Worm (Caenorhabditis elegans): ENCODE results near the gene F02A9.1.

The F02A9.1 gene

DNA sequence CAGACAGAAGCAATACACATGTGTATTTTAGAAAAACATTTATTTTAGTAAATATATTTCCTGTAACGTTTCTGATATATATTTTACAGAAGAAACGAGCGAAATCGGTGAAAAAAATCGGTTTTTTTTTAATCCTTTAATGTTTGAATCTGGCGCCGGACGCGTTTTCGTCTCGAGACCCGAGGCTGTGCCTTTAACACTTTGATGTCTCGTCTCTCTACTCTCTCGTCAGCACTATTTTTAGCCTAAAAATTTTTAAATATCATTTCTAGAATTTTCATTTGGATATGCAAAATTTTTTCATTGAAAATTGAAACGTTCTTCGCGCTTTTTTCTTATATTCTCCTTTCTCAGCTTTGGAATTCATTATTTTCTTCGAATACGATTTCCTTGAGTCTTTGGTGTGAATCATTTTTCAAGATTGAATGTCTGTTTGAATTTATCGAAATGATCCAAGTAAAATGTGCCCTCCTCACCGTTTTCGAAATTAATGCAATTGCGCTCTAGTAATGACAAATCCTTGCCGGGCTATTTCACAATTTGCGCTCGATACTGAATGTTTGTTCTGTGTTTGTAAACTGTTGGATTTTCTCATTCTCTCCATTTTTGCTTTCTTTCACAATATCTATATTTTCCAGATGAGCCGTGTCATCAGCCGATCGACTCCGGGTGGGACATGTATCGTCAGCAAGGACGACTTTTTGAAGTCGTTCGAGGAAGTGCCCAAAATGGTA lies 23.0 kb downstream of the F02A9.1 start, which contains the start of gene cls-2:
Gene cls-2, plus strand, starts transcription at position 635 of the 734 bp plus-strand sequence.
- TF ChIP-seq unc-62 (GFP tag; optimal IDR thresholded peaks at IDR 0.05): no peak
- peak; percentile 29 for TF ChIP-seq lin-15B (tag; optimal IDR thresholded peaks at IDR 0.05)

- TF ChIP-seq ZK546.5 (tag; optimal IDR thresholded peaks at IDR 0.05) (no peak), lsy-12 (tag; optimal IDR thresholded peaks at IDR 0.05) (peak; percentile 99), tbx-2 (tag; optimal IDR thresholded peaks at IDR 0.05) (peak; percentile 91), nhr-23 (tag; optimal IDR thresholded peaks at IDR 0.05) (peak; percentile 97), egl-5 (tag; optimal IDR thresholded peaks at IDR 0.05) (peak; percentile 90), eor-1 (tag; optimal IDR thresholded peaks at IDR 0.05) (no peak), zag-1 (tag; optimal IDR thresholded peaks at IDR 0.05) (no peak), nhr-43 (tag; optimal IDR thresholded peaks at IDR 0.05; ENCODE audit: poor library complexity, severe bottlenecking) (peak; percentile 92), egl-27 (tag; optimal IDR thresholded peaks at IDR 0.05) (peak; percentile 30), ceh-82 (tag; optimal IDR thresholded peaks at IDR 0.05) (no peak), fos-1 (tag; optimal IDR thresholded peaks at IDR 0.05) (peak; percentile 41), ceh-28 (tag; optimal IDR thresholded peaks at IDR 0.05) (peak; percentile 80), nhr-67 (tag; optimal IDR thresholded peaks at IDR 0.05) (no peak), aly-2 (tag; optimal IDR thresholded peaks at IDR 0.05) (no peak), fkh-2 (tag; optimal IDR thresholded peaks at IDR 0.05) (no peak), sea-2 (GFP tag; optimal IDR thresholded peaks at IDR 0.05) (peak; percentile 80), ztf-11 (tag; optimal IDR thresholded peaks at IDR 0.05) (no peak), pha-4 (tag; optimal IDR thresholded peaks at IDR 0.05) (peak; percentile 80), lin-39 (tag; optimal IDR thresholded peaks at IDR 0.05) (peak; percentile 92), ztf-4 (tag; optimal IDR thresholded peaks at IDR 0.05) (peak; percentile 27), nfya-1 (tag; optimal IDR thresholded peaks at IDR 0.05; ENCODE audit: insufficient read depth) (peak; percentile 96), ceh-9 (tag; optimal IDR thresholded peaks at IDR 0.05) (no peak), nhr-12 (tag; optimal IDR thresholded peaks at IDR 0.05) (no peak), lin-15B (tag; optimal IDR thresholded peaks at IDR 0.05) (peak; percentile 79), unc-62 (GFP tag; optimal IDR thresholded peaks at IDR 0.05) (no peak), elt-1 (tag; optimal IDR thresholded peaks at IDR 0.05) (peak; percentile 16), R02D3.7 (tag; optimal IDR thresholded peaks at IDR 0.05) (peak; percentile 62), jun-1 (tag; optimal IDR thresholded peaks at IDR 0.05) (peak; percentile 97), unc-39 (tag; optimal IDR thresholded peaks at IDR 0.05) (no peak), ceh-16 (tag; optimal IDR thresholded peaks at IDR 0.05) (no peak), fkh-10 (GFP tag; optimal IDR thresholded peaks at IDR 0.05) (peak; percentile 49), ama-1 (optimal IDR thresholded peaks at IDR 0.05) (peak; percentile 97), pqm-1 (tag; optimal IDR thresholded peaks at IDR 0.05) (peak; percentile 26), mml-1 (tag; optimal IDR thresholded peaks at IDR 0.05) (peak; percentile 56), nhr-77 (tag; optimal IDR thresholded peaks at IDR 0.05) (no peak), elt-3 (tag; optimal IDR thresholded peaks at IDR 0.05) (peak; percentile 26 to 84 (median 75)), nhr-11 (tag; optimal IDR thresholded peaks at IDR 0.05) (no peak), daf-12 (tag; optimal IDR thresholded peaks at IDR 0.05) (no peak), hmg-11 (tag; optimal IDR thresholded peaks at IDR 0.05) (peak; percentile 82), elt-2 (tag; optimal IDR thresholded peaks at IDR 0.05) (peak; percentile 67), nhr-25 (tag; optimal IDR thresholded peaks at IDR 0.05) (peak; percentile 99), nhr-28 (tag; optimal IDR thresholded peaks at IDR 0.05) (no peak), nhr-76 (tag; optimal IDR thresholded peaks at IDR 0.05) (no peak), snpc-4 (tag; optimal IDR thresholded peaks at IDR 0.05) (no peak), mdl-1 (tag; optimal IDR thresholded peaks at IDR 0.05) (peak; percentile 87), nhr-237 (tag; optimal IDR thresholded peaks at IDR 0.05) (no peak), skn-1 (tag; optimal IDR thresholded peaks at IDR 0.05) (no peak)
These were observed 23.8 kb downstream of the F02A9.1 start, which contains the start of gene R107.5 for ce11 chrIII:9053740-9054252. Gene R107.5, minus strand, starts transcription at chrIII:9053790.
